Worm (Caenorhabditis elegans) whole organism, dauer: Measurements from ENCODE around the gene K04C2.7.

Experiments used
- unc-62 ChIP-seq: sonication (generic microtip); optimal IDR thresholded peaks from 2 replicates; lab custom pipeline; 2017; ENCODE audit warnings: missing biosample characterization, missing genetic modification reagents, missing genetic modification characterization

K04C2.7 gene

DNA sequence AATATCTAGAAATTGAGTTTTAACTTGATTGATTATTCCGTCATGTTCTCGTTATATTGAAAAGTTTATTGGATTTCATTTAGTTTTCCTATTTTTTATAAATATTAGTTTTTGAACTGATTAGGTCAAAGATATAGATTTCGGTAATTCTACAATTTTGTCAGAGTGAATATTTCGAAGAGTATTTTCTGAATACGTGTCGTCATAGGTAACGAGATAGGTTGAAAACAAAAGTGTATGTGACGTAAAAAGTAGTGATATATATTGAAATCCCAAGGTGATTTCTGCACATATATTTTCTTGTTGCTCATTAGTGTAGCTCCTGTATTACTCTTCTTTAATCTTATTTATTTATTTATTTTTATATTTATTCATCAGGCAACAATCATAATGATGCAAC lies at the start of gene K04C2.7:
Gene K04C2.7 (plus strand): TSS at position 301 of the 400 bp plus-strand sequence.
- TF ChIP-seq unc-62 (GFP tag; lab: Kevin White, UChicago) = no peak

DNA sequence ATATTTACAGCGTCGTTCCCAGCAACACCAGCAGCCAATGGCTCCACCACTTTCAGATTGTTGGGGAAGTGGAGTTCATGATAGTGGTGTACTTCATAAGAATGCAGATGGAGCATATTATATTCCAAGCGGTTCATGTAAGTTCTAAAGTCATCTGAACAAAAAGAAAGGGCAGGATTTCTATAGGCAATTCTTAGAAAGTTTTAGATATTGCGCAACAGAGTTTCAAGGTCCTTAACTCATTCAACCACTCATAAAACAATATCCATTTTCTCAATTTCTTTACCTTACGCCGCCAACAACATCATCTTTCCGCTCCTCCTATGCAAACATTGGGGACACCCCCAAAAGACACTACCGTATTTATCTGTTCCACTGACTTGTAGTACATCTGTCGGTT lies 49.6 kb upstream of the K04C2.7 start:
- no peak for TF ChIP-seq unc-62 (GFP tag; lab: Kevin White, UChicago)

DNA sequence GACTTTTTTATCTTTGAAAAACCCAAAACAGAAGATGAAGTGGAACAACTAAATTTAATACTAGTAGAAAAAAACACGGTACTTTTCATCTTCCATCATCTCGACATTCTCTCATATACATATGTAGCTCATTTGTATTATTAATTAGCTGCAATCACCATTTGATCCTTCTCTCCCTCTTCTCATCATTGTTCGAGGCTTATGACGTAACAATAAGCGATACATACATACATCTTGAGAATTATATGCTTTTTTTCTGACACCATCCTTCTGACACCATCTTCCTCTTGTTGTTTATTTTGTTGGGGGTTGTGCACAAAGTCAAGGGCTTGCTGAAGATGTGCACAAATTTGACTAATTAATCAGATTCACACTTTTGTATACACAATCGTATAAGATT lies 43.6 kb upstream of the K04C2.7 start:
- TF ChIP-seq unc-62 (GFP tag; lab: Kevin White, UChicago) = no peak

DNA sequence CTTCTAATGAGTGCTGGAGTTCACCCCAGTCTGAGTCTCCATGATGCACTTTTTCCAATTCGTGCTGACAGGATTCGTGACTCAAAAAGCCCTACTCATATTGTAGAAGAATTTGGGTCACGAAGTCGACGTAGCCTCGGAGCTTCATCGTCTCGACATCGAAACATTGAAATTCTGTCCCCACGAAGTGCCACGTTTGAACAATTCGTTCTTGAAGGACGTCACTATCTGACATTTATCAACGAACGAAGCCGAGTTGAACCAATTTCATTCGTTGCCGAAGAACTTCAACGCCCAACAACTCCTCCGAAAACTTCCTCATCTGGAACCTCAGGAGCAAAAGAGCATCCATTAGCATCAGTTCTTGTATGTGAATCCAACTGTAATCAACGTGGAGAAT lies 41.8 kb upstream of the K04C2.7 start:
- TF ChIP-seq unc-62 (GFP tag; lab: Kevin White, UChicago) = no peak

DNA sequence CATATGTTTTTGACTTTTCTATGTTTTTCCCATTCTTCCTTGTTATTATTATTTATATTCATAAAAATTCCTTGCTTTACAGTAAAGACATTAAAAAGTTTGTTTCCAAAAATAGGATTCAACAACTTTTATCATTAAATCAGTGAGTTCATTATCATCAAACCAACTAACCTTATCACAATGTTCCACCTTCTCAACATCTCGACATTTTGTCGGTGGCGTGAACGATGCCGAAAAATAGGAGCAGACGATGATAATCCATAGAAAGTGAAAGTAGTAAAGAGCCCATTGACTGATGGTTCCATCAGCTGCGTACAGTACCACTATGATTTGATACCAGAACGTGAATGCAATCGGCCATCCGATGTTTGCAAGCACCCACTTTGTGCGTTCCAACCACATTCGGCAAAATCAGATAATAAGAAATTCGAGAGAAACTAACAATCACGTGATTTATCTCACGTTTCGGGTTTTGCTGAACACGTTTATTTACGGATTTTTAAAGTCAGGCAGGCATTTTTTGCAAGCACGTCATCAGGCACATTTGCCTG lies 32.2 kb upstream of the K04C2.7 start, which contains the start of gene dhhc-5:
Gene dhhc-5 (minus strand): TSS at position 406 of the 551 bp plus-strand sequence.
- no peak for TF ChIP-seq unc-62 (GFP tag; lab: Kevin White, UChicago)

DNA sequence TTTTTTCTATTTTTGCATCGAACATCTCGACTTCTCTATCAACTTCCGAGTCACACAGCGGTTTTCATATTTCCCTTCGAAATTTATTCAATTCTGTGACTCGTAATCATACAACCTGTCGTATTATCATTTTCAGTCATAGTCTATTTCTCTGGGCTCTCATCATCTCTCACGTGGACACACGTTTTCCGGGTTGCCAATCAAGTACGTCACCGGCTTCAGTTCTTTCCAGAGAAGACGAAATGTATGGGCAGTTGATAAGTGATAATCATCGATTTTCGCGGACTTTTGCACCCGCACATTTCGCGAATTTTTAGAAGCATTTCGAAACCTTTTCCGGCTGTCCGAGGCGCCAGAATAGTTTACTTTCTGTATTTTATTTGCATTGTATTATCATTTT lies 30.6 kb upstream of the K04C2.7 start, which contains the start of gene srv-1:
Gene srv-1 (plus strand): TSS at position 131 of the 400 bp plus-strand sequence.
- TF ChIP-seq unc-62 (GFP tag; lab: Kevin White, UChicago) = no peak

DNA sequence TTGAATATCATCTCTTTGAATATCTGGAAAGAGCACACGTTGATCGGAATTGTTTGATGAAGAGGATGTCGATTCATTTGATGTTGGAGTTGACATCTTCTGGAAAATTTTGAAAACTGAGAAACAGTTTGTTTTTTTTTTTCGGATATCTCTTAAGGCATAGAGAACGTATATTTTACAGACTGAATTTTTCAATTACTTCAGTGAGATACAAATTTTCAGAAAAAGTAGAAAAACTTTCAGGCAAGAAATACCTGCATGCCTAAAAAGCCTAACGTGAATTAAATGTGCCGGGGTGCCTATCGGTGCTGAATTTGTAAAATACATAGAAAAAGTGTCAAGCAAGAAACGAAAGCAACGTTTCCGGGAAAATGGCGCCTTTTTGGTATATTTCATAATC lies 24.2 kb upstream of the K04C2.7 start, which contains the start of gene zak-1:
Gene zak-1 (minus strand): TSS at position 101 of the 400 bp plus-strand sequence.
- TF ChIP-seq unc-62 (GFP tag; lab: Kevin White, UChicago) = no peak

DNA sequence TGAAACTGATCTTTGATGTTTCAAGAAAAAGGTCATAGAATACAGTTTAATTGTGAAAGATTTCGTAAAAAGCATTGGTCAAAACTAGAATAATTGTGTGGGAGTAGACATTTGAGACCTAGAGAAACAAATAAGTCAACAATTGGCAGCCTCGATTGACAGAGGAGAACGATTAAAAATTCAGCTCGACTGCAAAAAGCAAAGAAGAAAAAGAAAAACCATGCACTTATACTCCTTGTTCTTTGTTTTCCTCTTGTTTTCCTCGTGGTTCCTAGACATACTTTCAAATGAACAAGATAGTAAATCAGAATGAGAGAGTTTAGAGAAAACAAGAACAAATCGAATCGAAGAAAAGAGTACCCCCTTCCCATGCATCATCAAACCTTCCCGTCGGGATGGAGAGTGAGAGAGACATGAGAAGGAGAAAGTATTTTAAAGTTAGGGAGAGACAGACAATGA lies 23.5 kb upstream of the K04C2.7 start:
- no peak for TF ChIP-seq unc-62 (GFP tag; lab: Kevin White, UChicago)

DNA sequence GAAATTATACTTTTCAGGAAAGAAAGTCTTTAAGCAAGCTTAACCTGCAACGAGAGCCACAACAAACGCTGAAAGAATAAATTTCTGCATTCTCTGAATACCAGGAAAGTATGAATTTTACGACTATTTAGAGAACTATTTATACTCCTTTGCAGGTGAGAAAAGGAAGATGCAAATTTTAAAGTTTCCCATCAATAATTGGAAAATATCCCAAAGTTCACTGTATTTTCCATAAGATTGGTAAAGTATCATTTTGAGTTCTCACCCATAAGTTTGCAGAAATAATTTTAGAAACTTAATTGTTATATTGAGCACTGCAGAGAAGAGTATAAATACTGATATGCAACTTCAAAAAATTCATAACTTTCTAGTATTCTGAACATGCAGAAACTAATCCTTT lies 21.4 kb upstream of the K04C2.7 start, which contains the start of gene clec-158:
Gene clec-158 (minus strand): TSS at position 101 of the 400 bp plus-strand sequence.
- TF ChIP-seq unc-62 (GFP tag; lab: Kevin White, UChicago) = no peak

DNA sequence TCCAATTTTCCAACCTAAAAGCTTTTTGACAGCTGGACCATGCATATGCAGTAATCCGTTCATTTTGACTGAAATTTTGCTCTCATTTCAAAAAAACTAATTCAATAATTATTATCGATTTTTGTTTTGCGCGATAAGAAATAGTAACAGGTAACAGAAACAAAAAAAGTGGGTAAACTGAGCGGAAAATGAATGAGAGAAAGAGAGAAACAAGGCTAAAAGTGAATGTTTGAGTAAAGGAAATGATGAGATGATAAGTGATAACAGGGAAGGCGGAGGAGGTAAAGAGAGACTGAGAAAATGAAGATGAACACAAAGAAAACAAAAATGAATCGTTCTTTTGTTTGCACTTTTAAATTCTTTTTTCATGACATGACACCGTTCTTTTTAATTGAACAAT lies 17.0 kb upstream of the K04C2.7 start, which contains the start of gene sma-3:
Gene sma-3 (minus strand): TSS at position 68 of the 400 bp plus-strand sequence.
- TF ChIP-seq unc-62 (GFP tag; lab: Kevin White, UChicago) = no peak

DNA sequence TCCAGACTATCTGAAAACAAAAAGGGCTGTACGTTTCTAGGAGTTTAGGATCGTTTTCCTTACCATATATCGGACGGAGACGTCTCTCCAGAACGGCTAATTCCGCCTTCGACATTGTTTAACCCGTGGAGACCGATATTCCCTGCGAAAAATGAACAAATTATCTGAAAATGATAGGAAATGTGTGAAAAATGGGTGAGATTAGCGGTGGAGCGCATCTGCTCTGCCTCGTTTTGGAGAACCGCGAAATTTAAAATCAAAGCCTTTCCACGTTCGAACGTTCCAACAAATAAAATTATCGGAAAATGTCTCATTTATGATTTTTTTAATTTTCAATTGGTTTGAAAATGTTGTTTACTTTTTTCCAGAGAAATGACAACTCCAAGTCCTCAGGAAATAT lies 11.6 kb upstream of the K04C2.7 start, which contains the start of the genes cra-1 and kbp-1:
Gene cra-1 (minus strand): TSS at position 193 of the 400 bp plus-strand sequence.
Gene kbp-1 (plus strand): TSS at position 366 of the 400 bp plus-strand sequence.
- no peak for TF ChIP-seq unc-62 (GFP tag; lab: Kevin White, UChicago)

DNA sequence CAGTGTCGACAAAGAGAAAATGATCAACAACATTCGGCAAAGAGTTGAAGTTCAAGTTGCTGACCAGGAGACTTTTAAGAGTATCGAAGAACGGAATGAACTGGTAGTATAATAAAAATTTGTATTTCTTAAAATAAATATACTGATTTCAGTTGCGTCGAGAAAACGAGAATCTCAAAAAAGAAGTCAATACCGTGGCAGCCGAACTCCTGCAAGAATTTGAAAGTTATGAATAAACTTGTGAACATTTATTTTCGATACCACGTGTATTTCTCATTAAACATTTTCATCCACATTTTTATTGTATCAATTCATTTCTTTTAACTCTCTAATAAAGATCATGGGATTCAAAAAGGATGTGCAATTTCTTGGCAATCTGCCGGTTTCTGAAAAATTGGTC lies 10.9 kb upstream of the K04C2.7 start, which contains the start of gene K04C2.8:
Gene K04C2.8 (plus strand): TSS at position 301 of the 400 bp plus-strand sequence.
- TF ChIP-seq unc-62 (GFP tag; lab: Kevin White, UChicago) = no peak

DNA sequence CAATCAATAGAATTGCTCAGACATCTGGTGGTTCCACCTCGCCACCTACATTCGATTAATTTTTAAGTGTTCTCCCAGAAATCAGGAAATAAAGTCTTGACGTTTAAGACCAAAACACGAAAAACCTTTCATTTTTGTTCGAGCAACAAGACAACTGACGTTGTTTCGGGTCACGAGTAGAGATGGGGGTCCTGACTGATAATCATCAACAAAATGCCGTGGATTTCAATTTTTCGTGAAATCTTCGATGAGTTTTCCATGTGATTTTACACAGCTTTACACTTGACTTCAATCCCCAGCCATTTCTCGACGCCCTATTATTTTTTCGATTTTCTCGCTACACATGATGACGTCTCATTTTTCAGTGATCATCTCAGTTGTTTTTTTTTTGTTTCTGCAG lies 9.8 kb upstream of the K04C2.7 start:
- TF ChIP-seq unc-62 (GFP tag; lab: Kevin White, UChicago) = no peak

DNA sequence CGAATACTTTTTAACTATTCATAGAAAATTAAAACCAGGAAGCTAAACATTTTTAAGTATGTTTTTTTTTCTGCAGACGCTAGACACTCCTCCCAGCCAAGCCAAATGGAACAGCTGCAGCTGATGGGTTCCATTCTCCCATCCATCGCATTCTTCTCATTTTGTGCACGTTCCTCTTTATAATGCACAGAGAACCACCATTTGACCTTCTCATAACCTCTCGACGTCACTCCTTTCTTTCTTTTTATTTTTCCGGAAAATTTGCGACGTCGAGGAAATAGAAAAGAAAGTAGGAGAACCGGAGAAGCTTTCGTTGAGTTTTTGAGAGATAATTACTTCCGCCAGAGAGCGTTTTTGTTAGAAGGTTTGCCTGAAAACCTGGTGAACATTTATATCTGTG lies 9.2 kb upstream of the K04C2.7 start:
- TF ChIP-seq unc-62 (GFP tag; lab: Kevin White, UChicago) = no peak

DNA sequence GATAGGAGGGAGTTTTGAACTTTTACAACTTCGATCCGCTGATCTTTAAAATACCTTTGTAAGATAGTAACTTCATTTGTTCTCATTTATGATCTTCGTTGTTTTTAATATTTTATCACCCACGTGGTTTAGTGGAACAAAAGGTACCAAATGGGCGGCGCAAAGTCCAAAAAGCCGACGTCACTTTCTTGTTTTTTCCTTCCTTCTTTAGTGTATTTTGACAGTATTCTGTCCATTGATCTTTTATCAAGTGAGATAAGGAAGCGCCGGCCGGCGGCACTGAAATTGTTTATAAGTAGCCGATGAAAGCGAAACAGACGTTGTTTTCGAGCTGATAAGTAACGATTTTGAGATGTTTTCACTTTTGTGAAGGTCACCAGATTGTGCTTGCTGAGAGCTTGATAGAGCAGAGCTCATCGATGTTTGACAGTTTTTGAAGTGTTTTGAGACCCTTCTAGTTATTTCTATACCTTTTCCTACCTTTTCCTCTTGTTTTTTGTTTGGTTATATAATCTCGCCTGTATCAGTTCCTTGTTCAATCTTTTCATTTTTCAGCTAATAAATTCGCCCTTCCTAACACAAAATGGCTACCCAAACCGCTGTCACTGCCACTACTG lies 8.3 kb upstream of the K04C2.7 start, which contains the start of gene K04C2.3:
Gene K04C2.3 (plus strand): TSS at position 556 of the 617 bp plus-strand sequence.
- no peak for TF ChIP-seq unc-62 (GFP tag; lab: Kevin White, UChicago)

DNA sequence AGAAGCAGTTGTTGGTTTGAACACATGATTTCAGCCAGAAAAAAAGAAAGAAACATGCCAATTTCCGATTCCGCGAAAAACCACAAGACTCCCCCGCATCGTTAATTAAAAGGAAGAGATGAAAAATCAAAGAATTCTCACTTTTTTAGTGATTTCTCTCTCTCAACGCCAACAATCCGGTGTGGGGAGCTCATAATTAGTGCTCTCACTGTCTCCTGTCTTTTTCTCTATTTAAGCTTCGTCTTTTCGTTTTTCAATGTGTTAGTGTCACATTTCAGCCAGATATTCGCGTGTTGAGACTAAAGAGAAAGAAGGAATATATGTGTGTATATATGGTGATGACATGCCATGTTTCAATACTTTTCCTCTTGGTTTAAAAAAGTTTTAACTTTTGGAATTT lies 7.2 kb upstream of the K04C2.7 start:
- TF ChIP-seq unc-62 (GFP tag; lab: Kevin White, UChicago) = no peak
